Fruit fly (Drosophila melanogaster): ENCODE data around the gene pr.

The pr gene

DNA sequence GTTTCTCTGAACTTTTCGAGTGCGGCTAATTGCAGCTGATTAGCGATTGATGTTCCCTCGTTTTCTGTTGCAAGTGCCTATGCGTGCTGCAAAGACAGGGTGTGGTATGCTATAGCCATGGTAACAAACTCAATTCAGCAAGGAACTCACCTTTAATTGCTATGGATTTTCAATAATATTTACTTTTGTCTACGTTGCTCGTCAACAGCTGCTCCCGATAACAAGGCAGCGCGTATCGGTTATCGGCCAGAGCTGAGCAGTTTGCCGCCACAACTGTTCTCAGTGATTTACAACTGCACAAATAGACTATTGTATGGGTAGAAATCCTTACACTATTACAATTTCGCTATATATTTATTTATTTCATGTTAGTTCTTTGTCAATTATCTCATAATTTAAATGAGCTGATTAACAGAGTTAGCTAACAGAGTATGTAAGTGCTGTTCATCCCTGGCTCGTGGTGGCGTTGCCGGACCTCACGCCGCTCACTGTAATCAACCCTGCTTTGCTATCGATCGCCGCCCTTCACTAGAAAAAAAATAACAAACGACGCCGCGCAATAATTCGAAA lies at the start of gene pr, which contains the start of gene neb:
TSS of gene pr (minus strand) at position 225 of the 570 bp plus-strand sequence.
TSS of gene neb (plus strand) at position 524 of the 570 bp plus-strand sequence.
- no peak for TF ChIP-seq psq (optimal IDR thresholded peaks at IDR 0.05)
- TF ChIP-seq pan (optimal IDR thresholded peaks at IDR 0.05), result no peak
- no peak for TF ChIP-seq CG8478 (optimal IDR thresholded peaks at IDR 0.05)
- no peak for TF ChIP-seq EcR (GFP tag; optimal IDR thresholded peaks at IDR 0.05)
- no peak for TF ChIP-seq Dll (optimal IDR thresholded peaks at IDR 0.05)
- TF ChIP-seq usp (GFP tag; optimal IDR thresholded peaks at IDR 0.05), result no peak

DNA sequence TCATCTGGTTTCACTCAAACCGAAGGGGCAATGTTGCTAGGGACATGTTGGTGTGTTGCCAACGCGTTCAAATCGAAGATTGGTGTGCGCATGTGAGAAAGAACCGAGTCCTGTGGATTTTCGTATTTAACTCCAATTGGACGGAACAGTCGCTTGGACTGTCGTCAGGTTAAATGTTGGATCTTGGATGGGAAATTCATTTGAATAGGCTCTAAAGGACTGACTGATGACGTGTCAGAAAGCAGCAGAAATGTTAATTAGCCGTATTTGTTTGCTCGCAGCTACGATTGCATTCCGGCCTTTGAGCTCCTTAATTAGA lies 45.9 kb upstream of the pr start:
- TF ChIP-seq psq (optimal IDR thresholded peaks at IDR 0.05) (no peak), EcR (GFP tag; optimal IDR thresholded peaks at IDR 0.05) (no peak), Dll (optimal IDR thresholded peaks at IDR 0.05) (no peak), usp (GFP tag; optimal IDR thresholded peaks at IDR 0.05) (no peak), CG8478 (optimal IDR thresholded peaks at IDR 0.05) (no peak)

DNA sequence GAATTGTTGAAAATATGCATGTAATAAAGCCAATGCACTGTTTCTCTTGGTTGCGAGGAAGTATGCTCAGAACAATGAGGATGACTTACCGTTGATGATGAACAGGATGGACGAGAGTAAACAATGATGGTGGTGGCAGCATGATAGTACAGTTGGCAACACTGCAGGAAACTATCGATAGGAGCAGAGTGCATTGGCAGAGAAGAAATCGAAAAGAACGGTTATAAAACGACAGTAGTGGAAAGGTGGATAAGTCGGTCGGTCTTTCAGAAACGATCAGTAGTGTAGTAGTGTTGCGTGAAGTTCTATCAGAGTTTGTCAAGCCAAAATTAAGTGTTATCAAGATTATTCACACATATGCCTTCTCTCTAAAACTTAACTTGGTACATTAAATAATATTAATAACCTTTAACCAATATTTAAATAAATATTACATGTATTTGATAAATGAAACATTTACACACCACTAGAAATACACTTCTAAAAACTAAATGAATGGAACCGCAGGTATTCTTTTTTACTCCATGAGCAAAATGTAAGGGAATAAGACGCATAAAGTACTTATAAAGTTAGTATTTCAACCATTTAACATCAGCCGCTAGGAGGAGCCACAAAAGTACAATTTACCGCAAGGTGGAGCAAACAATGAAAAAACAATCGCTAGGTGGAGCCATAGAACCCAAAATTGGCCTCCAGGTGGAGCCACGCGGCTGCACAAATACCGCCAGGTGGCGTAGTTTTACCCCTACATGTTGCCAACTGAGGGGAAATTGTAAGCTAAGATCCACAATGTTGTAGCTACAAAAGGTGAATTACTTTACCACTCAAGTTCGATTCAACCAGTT lies 45.4 kb upstream of the pr start:
- TF ChIP-seq pan (optimal IDR thresholded peaks at IDR 0.05) (no peak), Dll (optimal IDR thresholded peaks at IDR 0.05) (no peak)

DNA sequence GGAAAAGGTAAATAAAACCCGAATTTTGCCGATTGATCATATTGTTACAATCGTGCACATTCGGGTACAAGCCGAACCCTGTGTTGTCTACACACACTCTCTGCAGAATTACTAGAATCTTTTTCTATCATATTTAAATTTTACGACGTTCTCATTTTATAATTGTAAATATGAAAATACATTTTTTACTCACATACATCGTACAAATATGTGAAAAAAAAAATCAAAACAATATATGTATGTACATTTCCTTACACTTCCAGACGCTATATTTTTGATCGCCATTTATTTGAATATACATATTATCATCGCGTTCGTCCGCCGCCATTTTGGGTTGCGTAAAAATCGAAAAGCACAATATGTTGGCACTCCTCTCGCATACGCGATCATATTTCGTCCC lies 42.5 kb upstream of the pr start:
- TF ChIP-seq pan (optimal IDR thresholded peaks at IDR 0.05) (no peak), usp (GFP tag; optimal IDR thresholded peaks at IDR 0.05) (no peak), psq (optimal IDR thresholded peaks at IDR 0.05) (no peak), EcR (GFP tag; optimal IDR thresholded peaks at IDR 0.05) (no peak), Dll (optimal IDR thresholded peaks at IDR 0.05) (no peak), CG8478 (optimal IDR thresholded peaks at IDR 0.05) (no peak)

DNA sequence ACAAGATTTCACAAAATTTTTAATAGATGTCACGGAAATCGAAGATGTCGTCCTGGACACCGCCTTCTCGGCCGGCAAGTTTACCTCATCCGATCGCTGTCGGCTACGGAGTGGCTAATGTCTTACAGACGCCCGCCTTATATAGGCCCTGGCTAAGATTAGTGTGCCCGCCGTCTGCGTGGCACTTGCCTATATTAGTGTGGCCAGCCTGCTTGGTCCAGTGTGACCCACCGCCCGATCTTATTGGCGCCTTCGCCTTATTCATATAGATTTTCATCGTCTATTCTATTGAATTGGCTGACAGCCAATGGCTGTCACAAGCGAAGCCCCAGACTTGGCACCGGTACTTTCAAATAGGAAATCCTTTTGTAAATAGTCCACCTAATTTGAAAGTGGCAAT lies 40.6 kb upstream of the pr start:
- TF ChIP-seq pan (optimal IDR thresholded peaks at IDR 0.05) (no peak), EcR (GFP tag; optimal IDR thresholded peaks at IDR 0.05) (no peak), usp (GFP tag; optimal IDR thresholded peaks at IDR 0.05) (no peak), psq (optimal IDR thresholded peaks at IDR 0.05) (no peak), Dll (optimal IDR thresholded peaks at IDR 0.05) (no peak)

DNA sequence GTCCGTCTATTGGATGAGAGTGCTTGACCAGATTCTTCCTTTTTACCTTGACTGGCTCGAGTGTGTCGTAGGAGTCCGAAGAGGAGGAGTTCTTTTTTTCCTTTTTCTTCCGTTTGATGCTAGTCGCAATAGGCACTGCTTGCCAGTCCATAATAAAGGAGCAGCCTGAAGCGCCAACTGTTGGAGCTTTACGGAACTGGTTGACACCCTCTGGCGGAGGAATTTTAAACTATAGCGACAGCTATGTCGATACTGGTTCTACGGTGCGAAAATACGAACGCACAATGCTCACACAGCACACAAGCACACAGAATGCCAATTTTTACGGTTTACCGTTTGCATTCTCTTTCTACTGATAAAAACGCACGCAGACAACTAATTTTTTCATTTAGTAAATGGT lies 31.3 kb upstream of the pr start:
- TF ChIP-seq CG8478 (optimal IDR thresholded peaks at IDR 0.05), result no peak
- no peak for TF ChIP-seq EcR (GFP tag; optimal IDR thresholded peaks at IDR 0.05)
- no peak for TF ChIP-seq pan (optimal IDR thresholded peaks at IDR 0.05)
- TF ChIP-seq psq (optimal IDR thresholded peaks at IDR 0.05), result no peak
- TF ChIP-seq Dll (optimal IDR thresholded peaks at IDR 0.05), result no peak
- TF ChIP-seq usp (GFP tag; optimal IDR thresholded peaks at IDR 0.05), result no peak

DNA sequence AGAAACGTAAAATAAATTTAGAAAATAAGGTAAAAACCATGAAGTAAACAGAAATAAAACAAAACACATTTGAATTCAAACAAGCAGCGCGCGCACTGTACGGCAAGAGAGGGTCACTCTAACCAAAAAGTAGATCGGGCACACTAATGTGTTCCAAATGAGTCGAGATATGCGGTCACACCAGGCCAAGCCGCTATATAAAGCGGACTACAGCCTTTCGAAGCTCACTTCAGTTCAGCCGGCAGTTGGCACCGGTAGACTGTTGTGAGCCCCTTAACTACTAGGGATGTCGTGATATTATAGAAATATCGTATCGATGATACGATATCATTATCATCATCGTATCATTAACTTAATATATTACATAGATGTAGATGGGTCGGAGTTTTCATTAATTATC lies 29.3 kb upstream of the pr start:
- no peak for TF ChIP-seq Dll (optimal IDR thresholded peaks at IDR 0.05)
- no peak for TF ChIP-seq CG8478 (optimal IDR thresholded peaks at IDR 0.05)
- TF ChIP-seq pan (optimal IDR thresholded peaks at IDR 0.05), result no peak
- TF ChIP-seq psq (optimal IDR thresholded peaks at IDR 0.05), result no peak
- no peak for TF ChIP-seq EcR (GFP tag; optimal IDR thresholded peaks at IDR 0.05)
- TF ChIP-seq usp (GFP tag; optimal IDR thresholded peaks at IDR 0.05), result no peak

DNA sequence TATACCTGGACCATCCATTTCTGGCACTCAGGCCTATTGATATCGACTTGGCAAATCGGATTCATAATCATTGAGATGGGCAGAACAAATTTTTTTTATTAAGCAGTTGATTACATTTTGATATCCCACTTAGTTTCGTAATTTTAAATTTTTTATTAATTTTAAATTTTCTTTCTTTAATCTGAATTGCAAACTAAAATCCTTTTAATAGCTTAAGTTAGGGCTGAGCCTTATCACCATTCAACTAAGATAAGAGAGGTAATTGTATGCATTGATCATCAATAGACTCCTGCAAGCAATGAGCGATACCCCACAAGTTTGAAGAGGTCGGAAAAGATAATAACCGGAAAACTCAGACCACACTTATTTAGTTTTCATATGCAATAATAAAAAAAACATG lies 28.8 kb upstream of the pr start, which contains the start of gene CG13970:
TSS of gene CG13970 (minus strand) at position 101 of the 400 bp plus-strand sequence.
- no peak for TF ChIP-seq pan (optimal IDR thresholded peaks at IDR 0.05)
- TF ChIP-seq usp (GFP tag; optimal IDR thresholded peaks at IDR 0.05), result no peak
- no peak for TF ChIP-seq psq (optimal IDR thresholded peaks at IDR 0.05)
- TF ChIP-seq Dll (optimal IDR thresholded peaks at IDR 0.05), result no peak
- TF ChIP-seq CG8478 (optimal IDR thresholded peaks at IDR 0.05), result no peak

DNA sequence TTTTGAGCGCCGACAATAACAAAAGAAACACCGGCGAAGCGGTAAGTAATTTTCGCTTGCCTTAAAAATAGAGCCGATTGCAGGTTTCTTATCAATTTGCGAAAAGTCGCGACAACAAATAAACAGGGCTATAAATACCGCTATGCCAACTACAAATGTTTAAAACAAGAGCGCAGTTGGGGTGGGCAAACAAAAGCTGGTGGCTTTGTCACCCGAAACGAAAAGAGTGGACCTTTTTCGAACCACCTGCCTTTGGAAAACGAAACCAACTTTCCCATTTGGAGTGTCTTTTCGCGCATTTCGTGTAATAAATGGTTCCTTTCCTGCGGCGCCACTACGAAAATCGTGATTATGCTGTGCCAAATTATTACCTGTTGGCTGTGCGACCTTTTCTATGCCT lies 22.9 kb upstream of the pr start:
- TF ChIP-seq CG8478 (optimal IDR thresholded peaks at IDR 0.05) (no peak), usp (GFP tag; optimal IDR thresholded peaks at IDR 0.05) (no peak), psq (optimal IDR thresholded peaks at IDR 0.05) (no peak), EcR (GFP tag; optimal IDR thresholded peaks at IDR 0.05) (no peak), Dll (optimal IDR thresholded peaks at IDR 0.05) (no peak), pan (optimal IDR thresholded peaks at IDR 0.05) (no peak)

DNA sequence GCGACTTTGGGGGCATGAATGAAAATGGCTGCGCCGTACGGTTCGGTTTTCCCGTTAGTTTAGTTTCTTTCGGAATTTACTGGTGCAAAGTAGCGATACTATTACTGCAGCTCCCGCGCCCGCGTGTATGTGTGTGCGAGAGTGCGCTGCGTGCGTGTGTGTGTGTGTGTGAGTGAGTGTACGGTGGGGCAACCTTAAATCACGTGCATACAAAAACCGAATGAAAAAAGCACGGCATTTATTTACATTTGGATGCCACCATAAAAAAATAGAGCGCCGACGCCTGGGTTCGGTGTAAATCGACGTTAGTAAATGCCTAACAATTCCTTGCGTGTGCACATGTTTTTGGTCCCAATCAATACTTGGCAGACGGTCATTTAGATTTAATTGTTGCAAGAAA lies 22.5 kb upstream of the pr start:
- TF ChIP-seq usp (GFP tag; optimal IDR thresholded peaks at IDR 0.05) (no peak), EcR (GFP tag; optimal IDR thresholded peaks at IDR 0.05) (no peak), CG8478 (optimal IDR thresholded peaks at IDR 0.05) (no peak), psq (optimal IDR thresholded peaks at IDR 0.05) (no peak), Dll (optimal IDR thresholded peaks at IDR 0.05) (no peak), pan (optimal IDR thresholded peaks at IDR 0.05) (no peak)

DNA sequence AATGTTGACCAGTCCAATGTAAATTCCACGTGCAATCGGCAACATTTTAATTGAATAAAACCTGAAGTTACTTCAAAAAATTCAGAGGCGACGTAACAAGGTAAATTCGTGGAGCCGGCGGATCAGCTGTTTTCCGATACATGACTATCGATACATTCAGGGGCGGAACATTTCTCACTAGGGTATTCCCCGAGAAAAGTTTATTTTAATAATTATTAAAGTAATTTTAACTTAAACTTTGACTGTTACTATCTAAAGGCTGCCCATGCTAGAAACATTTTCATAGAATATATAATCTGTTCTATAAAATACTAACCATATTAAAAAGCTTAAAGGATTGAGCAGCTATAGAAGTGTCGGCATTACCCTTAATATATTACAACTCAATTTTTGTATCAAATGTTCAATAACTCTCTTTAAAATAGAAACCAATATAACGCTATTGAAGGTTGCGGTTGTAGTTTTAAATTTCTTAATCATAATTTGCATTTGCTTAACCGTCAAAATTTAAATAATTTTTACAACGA lies 21.9 kb upstream of the pr start, which contains the start of the genes mRpS18B and Kua:
TSS of gene mRpS18B (minus strand) at position 149 of the 527 bp plus-strand sequence.
TSS of gene Kua (plus strand) at position 477 of the 527 bp plus-strand sequence.
- TF ChIP-seq pan (optimal IDR thresholded peaks at IDR 0.05) (no peak), CG8478 (optimal IDR thresholded peaks at IDR 0.05) (no peak), Dll (optimal IDR thresholded peaks at IDR 0.05) (no peak), EcR (GFP tag; optimal IDR thresholded peaks at IDR 0.05) (no peak), usp (GFP tag; optimal IDR thresholded peaks at IDR 0.05) (no peak), psq (optimal IDR thresholded peaks at IDR 0.05) (no peak)

DNA sequence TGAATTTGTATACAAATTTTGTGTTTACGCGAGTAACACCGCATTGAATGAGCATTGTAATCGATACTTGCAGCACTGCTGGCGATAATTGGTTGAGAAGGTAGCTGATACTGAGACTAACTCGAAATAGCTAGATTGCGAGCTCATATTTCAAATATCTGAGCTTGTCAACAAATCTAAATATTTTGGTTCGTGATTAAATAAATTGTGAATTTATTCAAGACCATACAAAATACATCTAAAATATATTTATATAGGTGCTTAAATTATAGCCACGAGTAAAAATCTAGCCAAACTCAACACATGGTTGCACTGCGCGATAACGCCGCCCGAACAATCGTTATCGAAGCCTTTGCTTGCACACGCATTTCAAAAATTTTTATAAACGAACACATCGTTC lies 18.5 kb upstream of the pr start, which contains the start of the genes Taf13 and nesd:
TSS of gene Taf13 (minus strand) at position 56 of the 400 bp plus-strand sequence.
TSS of gene nesd (plus strand) at position 179 of the 400 bp plus-strand sequence.
- TF ChIP-seq CG8478 (optimal IDR thresholded peaks at IDR 0.05) (no peak), psq (optimal IDR thresholded peaks at IDR 0.05) (no peak), usp (GFP tag; optimal IDR thresholded peaks at IDR 0.05) (no peak)

All from whole organism.